Worm (Caenorhabditis elegans) whole organism, L3 larva: ENCODE results near the gene F41H8.2.

Source experiments
- R02D3.7 ChIP-seq: fragments of 150-350 bp; optimal IDR thresholded peaks from 2 replicates; lab custom pipeline; 2014; ENCODE audit warnings: missing biosample characterization, missing genetic modification characterization
- ceh-16 ChIP-seq: sonication (generic microtip); optimal IDR thresholded peaks from 2 replicates; lab custom pipeline; 2017; ENCODE audit warnings: missing biosample characterization, missing genetic modification characterization
- egl-27 ChIP-seq: sonication (generic microtip); optimal IDR thresholded peaks from 4 replicates; lab custom pipeline; 2017; ENCODE audit warnings: missing biosample characterization, missing genetic modification reagents, missing genetic modification characterization
- jun-1 ChIP-seq: fragments of 150-350 bp; optimal IDR thresholded peaks from 2 replicates; lab custom pipeline; 2014; ENCODE audit warnings: missing biosample characterization, missing genetic modification reagents, missing genetic modification characterization
- lin-39 ChIP-seq: fragments of 150-350 bp; optimal IDR thresholded peaks from 2 replicates; lab custom pipeline; 2018; ENCODE audit warnings: missing biosample characterization, missing genetic modification reagents, missing genetic modification characterization
- nhr-237 ChIP-seq: fragments of 150-350 bp; optimal IDR thresholded peaks from 2 replicates; lab custom pipeline; 2014; ENCODE audit warnings: missing biosample characterization, missing genetic modification characterization
- pha-4 ChIP-seq: fragments of 150-350 bp; optimal IDR thresholded peaks from 2 replicates; lab custom pipeline; 2014; ENCODE audit warnings: missing biosample characterization, missing genetic modification reagents, missing genetic modification characterization
- unc-62 ChIP-seq: fragments of 150-350 bp; sonication (generic microtip); optimal IDR thresholded peaks from 4 replicates; lab custom pipeline; 2014; ENCODE audit warnings: missing biosample characterization, missing genetic modification reagents, missing genetic modification characterization

DNA sequence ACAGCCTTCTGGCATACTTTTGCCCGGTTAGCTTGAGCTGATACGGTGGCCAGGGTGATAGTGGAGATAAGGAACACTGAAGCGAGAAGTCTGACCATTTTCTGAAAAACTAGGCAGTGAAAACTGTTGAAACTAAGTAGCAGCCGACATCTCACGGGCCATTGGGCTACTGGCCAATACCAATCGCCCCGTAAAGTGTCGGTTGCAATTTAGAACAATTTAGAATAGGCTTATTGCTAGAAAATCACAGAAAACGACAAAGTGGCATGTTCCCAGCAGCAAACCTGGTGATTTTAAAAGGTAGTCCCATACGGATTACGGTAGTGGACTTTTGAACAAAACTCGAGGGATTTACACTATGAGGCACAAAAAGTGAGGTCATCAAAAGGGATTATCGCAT is 44.8 kb downstream of the F41H8.2 start, which contains the start of gene T02B11.4:
- no peak for TF ChIP-seq nhr-237
- TF ChIP-seq egl-27 (tag; lab: Kevin White, UChicago), result no peak
- TF ChIP-seq R02D3.7 (tag; lab: Kevin White, UChicago), result no peak
- no peak for TF ChIP-seq lin-39
- no peak for TF ChIP-seq unc-62
- TF ChIP-seq pha-4 (tag; lab: Kevin White, UChicago), result no peak
- TF ChIP-seq ceh-16, result no peak
- no peak for TF ChIP-seq jun-1 (tag; lab: Kevin White, UChicago)
